Worm (Caenorhabditis elegans): ENCODE data around the gene C43F9.4.

The C43F9.4 gene

ce11 chrIV:10606575-10607080, 17.7 kb upstream of the C43F9.4 start, which contains the start of gene R09H10.3:
TSS of gene R09H10.3 (plus strand) at chrIV:10607030.
- TF ChIP-seq efl-1 (optimal IDR thresholded peaks at IDR 0.05) (no peak), efl-1 (GFP tag; optimal IDR thresholded peaks at IDR 0.05 in 1 of 2) (peak in 1 of 2 experiments; percentile 17), elt-2 (tag; optimal IDR thresholded peaks at IDR 0.05) (peak; percentile 52), ztf-11 (tag; optimal IDR thresholded peaks at IDR 0.05) (no peak)

DNA sequence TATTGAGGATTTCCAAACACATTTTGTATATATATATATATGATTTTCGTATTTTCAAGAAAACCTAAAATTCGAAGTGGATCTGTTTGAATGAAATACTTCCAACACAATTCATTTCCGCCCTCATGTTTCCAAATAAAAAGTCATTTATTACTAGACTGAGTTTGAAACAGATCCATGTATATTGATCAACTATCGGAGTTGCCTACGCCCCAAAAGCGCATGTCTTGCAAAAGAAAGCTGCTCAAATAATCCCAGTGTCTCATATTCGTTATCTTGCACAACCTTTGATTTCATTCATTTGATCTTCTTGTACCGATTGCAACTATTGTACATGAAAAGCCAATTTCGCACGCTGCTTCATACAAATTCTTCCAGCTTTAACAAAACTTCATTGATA, 13.7 kb upstream of the C43F9.4 start, which contains the start of gene R09H10.2:
Gene R09H10.2 (plus strand): TSS at position 301 of the 400 bp plus-strand sequence.
- TF ChIP-seq hpl-2 (GFP tag; optimal IDR thresholded peaks at IDR 0.05) = no peak
- no peak for TF ChIP-seq C04F5.9 (tag; optimal IDR thresholded peaks at IDR 0.05)
- TF ChIP-seq isw-1 (GFP tag; IDR thresholded peaks at IDR 0.05) = no peak
- no peak for TF ChIP-seq fos-1 (tag; optimal IDR thresholded peaks at IDR 0.05)
- TF ChIP-seq skn-1 (tag; optimal IDR thresholded peaks at IDR 0.05) = no peak
- TF ChIP-seq jun-1 (tag; optimal IDR thresholded peaks at IDR 0.05) = no peak
- TF ChIP-seq vab-15 (tag; optimal IDR thresholded peaks at IDR 0.05) = no peak
- TF ChIP-seq mef-2 (tag; optimal IDR thresholded peaks at IDR 0.05) = no peak

DNA sequence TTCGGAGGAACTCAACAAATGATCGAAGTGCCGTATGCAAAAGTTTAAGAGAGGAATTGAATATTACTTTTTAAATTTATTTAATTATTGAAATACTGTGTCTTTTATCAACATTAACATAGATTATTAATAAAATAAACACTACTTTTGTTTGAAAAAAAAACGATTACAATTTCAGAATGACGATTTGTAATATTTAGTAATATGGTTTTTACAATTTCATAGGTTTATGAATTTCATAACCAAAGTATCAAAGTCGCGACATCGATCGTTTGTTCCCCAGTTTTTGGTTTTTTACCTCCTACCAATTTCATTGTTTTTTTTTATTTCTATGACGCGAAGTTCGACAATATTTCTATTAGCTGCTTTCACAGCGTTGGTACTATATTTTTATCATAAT, 11.0 kb upstream of the C43F9.4 start, which contains the start of gene R09H10.1:
Gene R09H10.1 (plus strand): TSS at position 301 of the 400 bp plus-strand sequence.
- no peak for TF ChIP-seq C34B4.2 (tag; optimal IDR thresholded peaks at IDR 0.05)
- TF ChIP-seq nhr-90 (tag; optimal IDR thresholded peaks at IDR 0.05; ENCODE audit: poor library complexity) = no peak
- no peak for TF ChIP-seq ceh-8 (GFP tag; optimal IDR thresholded peaks at IDR 0.05)
- TF ChIP-seq mdl-1 (tag; optimal IDR thresholded peaks at IDR 0.05) = no peak
- TF ChIP-seq aha-1 (tag; optimal IDR thresholded peaks at IDR 0.05) = no peak
- no peak for TF ChIP-seq mab-9 (GFP tag; IDR thresholded peaks at IDR 0.05)
- no peak for TF ChIP-seq sup-37 (GFP tag; optimal IDR thresholded peaks at IDR 0.05)
- no peak for TF ChIP-seq hlh-4 (tag; optimal IDR thresholded peaks at IDR 0.05)
- TF ChIP-seq mep-1 (tag; optimal IDR thresholded peaks at IDR 0.05) = no peak
- TF ChIP-seq fkh-4 (tag; optimal IDR thresholded peaks at IDR 0.05; ENCODE audit: borderline replicate concordance) = no peak
- no peak for TF ChIP-seq nhr-12 (tag; optimal IDR thresholded peaks at IDR 0.05)
- TF ChIP-seq lir-3 (tag; optimal IDR thresholded peaks at IDR 0.05; ENCODE audit: poor library complexity) = no peak
- TF ChIP-seq nhr-77 (tag; optimal IDR thresholded peaks at IDR 0.05) = no peak

ce11 chrIV:10596505-10596904, 7.5 kb upstream of the C43F9.4 start, which contains the start of gene C43F9.11:
TSS of gene C43F9.11 (plus strand) at chrIV:10596805.
- TF ChIP-seq nhr-77 (tag; optimal IDR thresholded peaks at IDR 0.05) (no peak), efl-3 (GFP tag; optimal IDR thresholded peaks at IDR 0.05) (no peak), unc-86 (tag; optimal IDR thresholded peaks at IDR 0.05) (no peak), sox-4 (tag; optimal IDR thresholded peaks at IDR 0.05) (no peak), aly-2 (tag; optimal IDR thresholded peaks at IDR 0.05) (no peak), nhr-237 (tag; optimal IDR thresholded peaks at IDR 0.05) (no peak), nhr-28 (tag; optimal IDR thresholded peaks at IDR 0.05) (no peak), rnt-1 (tag; optimal IDR thresholded peaks at IDR 0.05) (no peak), hlh-17 (GFP tag; optimal IDR thresholded peaks at IDR 0.05; ENCODE audit: borderline replicate concordance) (no peak), ets-5 (GFP tag; IDR thresholded peaks at IDR 0.05) (no peak), nhr-76 (tag; optimal IDR thresholded peaks at IDR 0.05) (no peak), egl-13 (tag; optimal IDR thresholded peaks at IDR 0.05) (no peak), unc-98 (GFP tag; IDR thresholded peaks at IDR 0.05) (no peak), F16B12.6 (tag; optimal IDR thresholded peaks at IDR 0.05) (no peak), sup-37 (GFP tag; optimal IDR thresholded peaks at IDR 0.05) (no peak), efl-1 (optimal IDR thresholded peaks at IDR 0.05) (no peak), efl-1 (GFP tag; optimal IDR thresholded peaks at IDR 0.05 in 1 of 2) (no peak), nhr-84 (tag; optimal IDR thresholded peaks at IDR 0.05) (no peak), tlp-1 (tag; optimal IDR thresholded peaks at IDR 0.05) (no peak), tbx-2 (tag; optimal IDR thresholded peaks at IDR 0.05) (no peak)
